Worm (Caenorhabditis elegans): ENCODE measurements around the gene cyn-11.

Gene cyn-11

ce11 chrII:8670835-8671234 lies 45.2 kb downstream of the cyn-11 start:
- TF ChIP-seq mep-1 (tag; optimal IDR thresholded peaks at IDR 0.05) (no peak), cnd-1 (tag; optimal IDR thresholded peaks at IDR 0.05) (no peak), ceh-83 (GFP tag; optimal IDR thresholded peaks at IDR 0.05) (no peak)

DNA sequence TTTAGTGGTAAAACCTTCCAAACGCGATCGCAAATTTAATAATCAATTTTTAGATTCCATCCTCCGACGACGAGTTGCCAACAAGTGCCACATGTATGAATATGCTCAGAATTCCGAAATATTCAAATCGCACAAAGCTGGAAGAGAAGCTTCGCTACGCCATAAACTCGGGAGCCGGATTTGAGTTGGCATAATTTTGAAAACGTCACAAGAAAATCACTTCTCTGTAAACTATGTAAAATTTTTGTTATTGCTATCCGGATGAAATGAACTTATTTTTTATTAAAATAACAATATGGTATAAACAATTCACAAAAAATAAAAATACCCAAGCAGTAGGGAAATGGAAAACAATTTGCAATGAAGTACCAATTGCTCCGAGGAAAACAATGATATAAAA lies 47.2 kb downstream of the cyn-11 start:
- TF ChIP-seq unc-62 (GFP tag; optimal IDR thresholded peaks at IDR 0.05) (no peak), lin-32 (GFP tag; optimal IDR thresholded peaks at IDR 0.05) (no peak), ceh-83 (GFP tag; optimal IDR thresholded peaks at IDR 0.05) (no peak), M03D4.4 (tag; optimal IDR thresholded peaks at IDR 0.05) (no peak), blmp-1 (tag; optimal IDR thresholded peaks at IDR 0.05) (no peak), snpc-4 (tag; optimal IDR thresholded peaks at IDR 0.05) (no peak), cnd-1 (tag; optimal IDR thresholded peaks at IDR 0.05) (no peak), unc-39 (tag; optimal IDR thresholded peaks at IDR 0.05) (no peak), nhr-12 (tag; optimal IDR thresholded peaks at IDR 0.05) (no peak), sem-2 (GFP tag; optimal IDR thresholded peaks at IDR 0.05) (no peak), nhr-28 (tag; optimal IDR thresholded peaks at IDR 0.05) (no peak), ztf-11 (tag; optimal IDR thresholded peaks at IDR 0.05) (no peak), ceh-39 (tag; optimal IDR thresholded peaks at IDR 0.05) (no peak), elt-3 (tag; optimal IDR thresholded peaks at IDR 0.05) (no peak)
